Fruit fly (Drosophila melanogaster): ENCODE data around the gene CG10185.
A peak's percentile ranks its signal among the peaks of the same experiment; 100 is the strongest.

DNA sequence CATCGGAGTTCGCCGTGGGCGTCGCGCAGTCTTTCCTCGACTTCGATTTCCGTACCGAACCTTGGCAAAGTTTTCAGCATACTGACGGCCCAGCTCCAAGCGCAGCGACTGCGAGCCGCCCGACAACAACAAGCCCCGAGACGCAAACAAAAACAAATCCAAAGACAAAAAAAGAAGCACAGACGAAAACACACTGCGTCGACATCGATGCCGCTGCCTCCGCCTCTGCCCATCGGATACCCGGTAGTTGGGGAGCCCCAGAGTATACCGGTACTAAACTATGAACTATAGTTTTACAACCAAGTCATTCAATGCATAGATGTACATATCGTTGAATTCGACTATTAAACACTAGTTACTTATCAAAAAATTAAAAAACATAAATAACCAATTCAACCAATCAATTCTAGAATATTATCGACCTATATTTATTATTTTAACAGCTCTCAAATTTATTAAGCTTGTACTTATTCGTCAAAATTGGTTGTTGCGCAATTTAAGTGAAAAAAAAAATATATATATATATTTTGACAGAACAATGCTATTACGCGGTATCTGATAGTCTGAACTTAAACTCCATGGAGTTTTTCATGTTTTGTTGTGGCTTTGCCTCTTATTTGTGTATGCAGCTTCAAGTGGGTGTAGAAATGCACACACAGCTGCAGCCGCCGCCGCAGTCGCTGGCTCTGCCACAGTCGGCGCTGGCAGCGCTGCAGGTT, 26.8 kb upstream of the CG10185 start:
- peak; percentile 61 for TF ChIP-seq CG8319 (GFP tag; optimal IDR thresholded peaks at IDR 0.05)
- no peak for TF ChIP-seq vri (GFP tag; optimal IDR thresholded peaks at IDR 0.05)
- peak; percentile 83 for TF ChIP-seq spab (GFP tag; optimal IDR thresholded peaks at IDR 0.05)
- TF ChIP-seq topi (GFP tag; optimal IDR thresholded peaks at IDR 0.05) = peak; percentile 70
- peak; percentile 83 for TF ChIP-seq acj6 (GFP tag; optimal IDR thresholded peaks at IDR 0.05)
- peak; percentile 57 for TF ChIP-seq cyc (GFP tag; optimal IDR thresholded peaks at IDR 0.05)
- peak; percentile 37 for TF ChIP-seq Sox14 (GFP tag; optimal IDR thresholded peaks at IDR 0.05)
- peak; percentile 40 for TF ChIP-seq Hr39 (GFP tag; optimal IDR thresholded peaks at IDR 0.05)
- peak; percentile 76 for TF ChIP-seq CG10669 (GFP tag; optimal IDR thresholded peaks at IDR 0.05)
- no peak for TF ChIP-seq Hr38 (GFP tag; optimal IDR thresholded peaks at IDR 0.05)
- TF ChIP-seq CG1621 (tag; optimal IDR thresholded peaks at IDR 0.05) = peak; percentile 43
- peak; percentile 58 for TF ChIP-seq lz (GFP tag; optimal IDR thresholded peaks at IDR 0.05)
- TF ChIP-seq Sox102F (GFP tag; optimal IDR thresholded peaks at IDR 0.05) = peak; percentile 56
- TF ChIP-seq Blimp-1 (GFP tag; optimal IDR thresholded peaks at IDR 0.05) = peak; percentile 27

Measured in whole organism, prepupa.